Fruit fly (Drosophila melanogaster): Measurements from ENCODE around the gene snk.

Gene snk

dm6 chr3R:12995047-12995446 is 47.5 kb downstream of the snk start, which contains the start of gene yellow-f2:
Gene yellow-f2 (minus strand): TSS chr3R:12995147.
- TF ChIP-seq Hr83 (GFP tag; optimal IDR thresholded peaks at IDR 0.05; ENCODE audit: poor library complexity, severe bottlenecking) (no peak), Hr78 (GFP tag; optimal IDR thresholded peaks at IDR 0.05) (no peak), fru (GFP tag; optimal IDR thresholded peaks at IDR 0.05) (no peak), br (GFP tag; optimal IDR thresholded peaks at IDR 0.05) (no peak), jim (GFP tag; optimal IDR thresholded peaks at IDR 0.05) (no peak), woc (GFP tag; optimal IDR thresholded peaks at IDR 0.05) (no peak), sage (GFP tag; optimal IDR thresholded peaks at IDR 0.05) (no peak), foxo (GFP tag; optimal IDR thresholded peaks at IDR 0.05) (no peak), GATAd (GFP tag; optimal IDR thresholded peaks at IDR 0.05) (no peak), rgr (GFP tag; optimal IDR thresholded peaks at IDR 0.05) (no peak), Sp1 (GFP tag; optimal IDR thresholded peaks at IDR 0.05) (no peak), pan (optimal IDR thresholded peaks at IDR 0.05) (no peak), Dif (GFP tag; optimal IDR thresholded peaks at IDR 0.05; ENCODE audit: partially characterized antibody) (no peak), psq (GFP tag; optimal IDR thresholded peaks at IDR 0.05) (no peak), Mio (GFP tag; optimal IDR thresholded peaks at IDR 0.05) (no peak), brk (GFP tag; optimal IDR thresholded peaks at IDR 0.05) (no peak)

- TF ChIP-seq Rel (GFP tag; optimal IDR thresholded peaks at IDR 0.05) (no peak), Rel (tag; optimal IDR thresholded peaks at IDR 0.05) (peak; percentile 88), Myc (optimal IDR thresholded peaks at IDR 0.05) (no peak), dmrt93B (GFP tag; optimal IDR thresholded peaks at IDR 0.05) (no peak), HLH106 (tag; optimal IDR thresholded peaks at IDR 0.05) (no peak)
Measured at dm6 chr3R:12993018-12993417, 49.6 kb downstream of the snk start, which contains the start of gene yellow-f. Gene yellow-f (minus strand): TSS chr3R:12993201.

Data from whole organism, wandering third instar larva.